Worm (Caenorhabditis elegans): ENCODE results near the gene F44B9.10.

DNA sequence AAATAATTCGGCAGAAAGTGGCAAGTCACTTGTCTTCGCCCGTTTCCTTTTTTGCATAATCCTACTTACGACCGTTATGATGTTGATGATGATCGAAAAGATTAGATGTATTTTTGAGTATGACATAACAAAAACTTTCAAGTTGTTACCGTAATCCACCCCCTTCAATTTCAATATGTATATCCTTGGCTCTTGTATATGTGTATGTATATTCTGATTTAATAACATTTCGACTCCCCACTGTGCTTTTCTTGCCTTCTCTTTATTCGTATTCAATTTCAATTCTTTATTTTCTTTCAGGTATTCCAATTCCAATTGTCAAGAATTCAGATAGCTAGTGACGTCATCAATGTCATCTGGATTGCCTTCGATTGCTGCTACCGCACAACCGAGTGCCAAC lies 33.6 kb upstream of the F44B9.10 start, which contains the start of gene pros-1:
- TF ChIP-seq pha-4 (tag; optimal IDR thresholded peaks at IDR 0.05) (no peak), dpl-1 (GFP tag; optimal IDR thresholded peaks at IDR 0.05) (no peak), ets-4 (GFP tag; optimal IDR thresholded peaks at IDR 0.05) (no peak)

Measured in whole organism, young adult.